Fruit fly (Drosophila melanogaster) whole organism, adult: ENCODE measurements around the gene CG4022.

ENCODE experiments used
- CG11617 ChIP-seq: fragments of 200-800 bp; sonication (Bioruptor generic); optimal IDR thresholded peaks from 2 replicates; lab custom pipeline; 2017; ENCODE audit warnings: mild to moderate bottlenecking, missing biosample characterization, missing genetic modification reagents, missing genetic modification characterization
- CG12768 ChIP-seq: fragments of 200-800 bp; sonication (Bioruptor generic); optimal IDR thresholded peaks from 2 replicates; lab custom pipeline; 2017; ENCODE audit warnings: missing biosample characterization, missing genetic modification characterization, mild to moderate bottlenecking, moderate library complexity, missing genetic modification reagents
- CG14711 ChIP-seq: fragments of 200-800 bp; sonication (Bioruptor generic); optimal IDR thresholded peaks from 2 replicates; lab custom pipeline; 2018; ENCODE audit warnings: missing biosample characterization, mild to moderate bottlenecking, missing genetic modification characterization, moderate library complexity
- CG1620 ChIP-seq: fragments of 200-800 bp; sonication (Bioruptor generic); optimal IDR thresholded peaks from 2 replicates; lab custom pipeline; 2016; ENCODE audit warnings: missing biosample characterization, missing genetic modification characterization
- CG33017 ChIP-seq: fragments of 200-800 bp; sonication (Bioruptor generic); optimal IDR thresholded peaks from 2 replicates; lab custom pipeline; 2018; ENCODE audit warnings: missing biosample characterization, mild to moderate bottlenecking, missing genetic modification characterization, moderate library complexity
- CG5204 ChIP-seq: fragments of 200-800 bp; sonication (Bioruptor generic); optimal IDR thresholded peaks from 2 replicates; lab custom pipeline; 2016; ENCODE audit warnings: missing biosample characterization, missing genetic modification characterization
- CG7045 ChIP-seq: fragments of 200-800 bp; sonication (Bioruptor generic); optimal IDR thresholded peaks from 2 replicates; lab custom pipeline; 2017; ENCODE audit warnings: missing biosample characterization, mild to moderate bottlenecking, missing genetic modification characterization
- CG7101 ChIP-seq: fragments of 200-800 bp; sonication (Bioruptor generic); optimal IDR thresholded peaks from 2 replicates; lab custom pipeline; 2018; ENCODE audit warnings: missing biosample characterization, mild to moderate bottlenecking, missing genetic modification characterization, moderate library complexity
- Clk ChIP-seq: fragments of 200-800 bp; sonication (Bioruptor generic); optimal IDR thresholded peaks from 2 replicates; lab custom pipeline; 2017; ENCODE audit warnings: missing biosample characterization, missing genetic modification characterization
- Crg-1 ChIP-seq: fragments of 200-800 bp; sonication (Bioruptor generic); optimal IDR thresholded peaks from 2 replicates; lab custom pipeline; 2016; ENCODE audit warnings: missing biosample characterization, missing genetic modification characterization
- Hr96 ChIP-seq: fragments of 200-800 bp; sonication (Bioruptor generic); optimal IDR thresholded peaks from 2 replicates; lab custom pipeline; 2016; ENCODE audit warnings: missing biosample characterization, missing genetic modification characterization
- Mnt ChIP-seq: fragments of 200-800 bp; sonication (Bioruptor generic); optimal IDR thresholded peaks from 2 replicates; lab custom pipeline; 2016; ENCODE audit warnings: missing biosample characterization, mild to moderate bottlenecking, missing genetic modification characterization
- bab1 ChIP-seq: fragments of 200-800 bp; sonication (Bioruptor generic); optimal IDR thresholded peaks from 3 replicates; lab custom pipeline; 2019; ENCODE audit warnings: missing biosample characterization, mild to moderate bottlenecking, missing genetic modification characterization, moderate library complexity
- cic ChIP-seq: fragments of 200-800 bp; sonication (Bioruptor generic); optimal IDR thresholded peaks from 2 replicates; lab custom pipeline; 2017; ENCODE audit warnings: missing biosample characterization, mild to moderate bottlenecking, missing genetic modification characterization, moderate library complexity
- cnc ChIP-seq, 2 experiments: fragments of >200 bp; optimal IDR thresholded peaks; 2 replicates each; lab custom pipeline; 2017
- kay ChIP-seq: fragments of 200-800 bp; sonication (Bioruptor generic); peaks from one replicate; lab custom pipeline; 2016; ENCODE audit warnings: missing biosample characterization, missing genetic modification characterization, borderline replicate concordance
- ovo ChIP-seq: fragments of 200-800 bp; sonication (Bioruptor generic); optimal IDR thresholded peaks from 2 replicates; lab custom pipeline; 2016; ENCODE audit warnings: missing biosample characterization, missing genetic modification characterization
- pad ChIP-seq: fragments of 200-800 bp; sonication (Bioruptor generic); optimal IDR thresholded peaks from 3 replicates; lab custom pipeline; 2017; ENCODE audit warnings: missing biosample characterization, missing genetic modification characterization, mild to moderate bottlenecking, moderate library complexity, missing genetic modification reagents
- tj ChIP-seq: fragments of 200-800 bp; sonication (Bioruptor generic); optimal IDR thresholded peaks from 3 replicates; lab custom pipeline; 2017; ENCODE audit warnings: missing biosample characterization, mild to moderate bottlenecking, missing genetic modification characterization, moderate library complexity
- toe ChIP-seq: fragments of 200-800 bp; sonication (Bioruptor generic); optimal IDR thresholded peaks from 2 replicates; lab custom pipeline; 2016; ENCODE audit warnings: missing biosample characterization, missing genetic modification characterization

Gene CG4022

dm6 chr3L:9420054-9420818 lies 9.6 kb upstream of the CG4022 start:
- TF ChIP-seq Mnt (peak; percentile 89), bab1 (GFP tag; lab: Kevin White, UChicago) (peak; percentile 98), CG11617 (peak; percentile 95), CG1620 (peak; percentile 84), cnc (optimal IDR thresholded peaks at IDR 0.05; lab: Kevin White, UChicago) (no peak), CG7045 (peak; percentile 95), Hr96 (GFP tag; lab: Kevin White, UChicago) (peak; percentile 80), CG33017 (tag; lab: Kevin White, UChicago) (peak; percentile 96), CG5204 (GFP tag; lab: Kevin White, UChicago) (peak; percentile 89), tj (GFP tag; lab: Kevin White, UChicago) (peak; percentile 94), kay (GFP tag; lab: Kevin White, UChicago) (peak; percentile 96), Clk (GFP tag; lab: Kevin White, UChicago) (peak; percentile 61), toe (GFP tag; lab: Kevin White, UChicago) (peak; percentile 58), ovo (GFP tag; lab: Kevin White, UChicago) (peak; percentile 84), CG12768 (GFP tag; lab: Kevin White, UChicago) (peak; percentile 88), Crg-1 (peak; percentile 87), cic (GFP tag; lab: Kevin White, UChicago) (peak; percentile 87), pad (GFP tag; lab: Kevin White, UChicago) (peak; percentile 92), CG7101 (peak; percentile 95), CG14711 (tag; lab: Kevin White, UChicago) (peak; percentile 91)

- TF ChIP-seq Mnt (no peak), cic (GFP tag; lab: Kevin White, UChicago) (no peak), cnc (optimal IDR thresholded peaks at IDR 0.05; lab: Kevin White, UChicago) (peak; percentile 40 to 63), toe (GFP tag; lab: Kevin White, UChicago) (no peak), CG7101 (no peak), CG33017 (tag; lab: Kevin White, UChicago) (no peak), CG1620 (no peak), Crg-1 (no peak), CG11617 (no peak), tj (GFP tag; lab: Kevin White, UChicago) (peak; percentile 54), Hr96 (GFP tag; lab: Kevin White, UChicago) (peak; percentile 38), Clk (GFP tag; lab: Kevin White, UChicago) (no peak), CG14711 (tag; lab: Kevin White, UChicago) (no peak), kay (GFP tag; lab: Kevin White, UChicago) (no peak), pad (GFP tag; lab: Kevin White, UChicago) (no peak), CG5204 (GFP tag; lab: Kevin White, UChicago) (peak; percentile 35), bab1 (GFP tag; lab: Kevin White, UChicago) (peak; percentile 41), ovo (GFP tag; lab: Kevin White, UChicago) (no peak), CG7045 (no peak), CG12768 (GFP tag; lab: Kevin White, UChicago) (peak; percentile 24)
Measured at dm6 chr3L:9419328-9419727, 8.7 kb upstream of the CG4022 start.

- TF ChIP-seq cic (GFP tag; lab: Kevin White, UChicago) (no peak), CG5204 (GFP tag; lab: Kevin White, UChicago) (no peak), CG7045 (no peak), CG1620 (no peak)
Measured at dm6 chr3L:9417288-9417687, 6.7 kb upstream of the CG4022 start, which contains the start of gene CG3982. CG3982 (minus strand) TSS chr3L:9417388.

dm6 chr3L:9410030-9410589 lies 522 bp downstream of the CG4022 start:
- TF ChIP-seq cic (GFP tag; lab: Kevin White, UChicago): no peak
- TF ChIP-seq pad (GFP tag; lab: Kevin White, UChicago): no peak
- no peak for TF ChIP-seq tj (GFP tag; lab: Kevin White, UChicago)
- no peak for TF ChIP-seq Hr96 (GFP tag; lab: Kevin White, UChicago)
- no peak for TF ChIP-seq toe (GFP tag; lab: Kevin White, UChicago)
- TF ChIP-seq bab1 (GFP tag; lab: Kevin White, UChicago): no peak
- no peak for TF ChIP-seq cnc (optimal IDR thresholded peaks at IDR 0.05; lab: Kevin White, UChicago)
- no peak for TF ChIP-seq ovo (GFP tag; lab: Kevin White, UChicago)

dm6 chr3L:9404497-9404896 lies 6.1 kb downstream of the CG4022 start, which contains the start of gene Cpr67B:
Cpr67B (plus strand) TSS chr3L:9404797.
- no peak for TF ChIP-seq pad (GFP tag; lab: Kevin White, UChicago)
- no peak for TF ChIP-seq CG7045
- TF ChIP-seq CG7101: no peak
- TF ChIP-seq CG11617: no peak
- TF ChIP-seq CG33017 (tag; lab: Kevin White, UChicago): no peak
- no peak for TF ChIP-seq ovo (GFP tag; lab: Kevin White, UChicago)
- TF ChIP-seq CG1620: no peak
- no peak for TF ChIP-seq Mnt
- no peak for TF ChIP-seq Hr96 (GFP tag; lab: Kevin White, UChicago)
- TF ChIP-seq CG14711 (tag; lab: Kevin White, UChicago): no peak
- TF ChIP-seq toe (GFP tag; lab: Kevin White, UChicago): no peak
- no peak for TF ChIP-seq Clk (GFP tag; lab: Kevin White, UChicago)
- TF ChIP-seq tj (GFP tag; lab: Kevin White, UChicago): no peak
- TF ChIP-seq CG5204 (GFP tag; lab: Kevin White, UChicago): no peak
- no peak for TF ChIP-seq Crg-1
